Worm (Caenorhabditis elegans) whole organism, midembryonic: ENCODE data around the gene K02H11.4.

Source experiments
- ref-1 ChIP-seq: fragments of 200-800 bp; sonication (Bioruptor generic); conservative IDR thresholded peaks from 2 replicates; pipeline ENCODE4 v1.3.6; 2022; ENCODE audit warnings: missing genetic modification reagents, missing genetic modification characterization, missing compliant biosample characterization
- ztf-29 ChIP-seq: fragments of 200-800 bp; sonication (Bioruptor generic); IDR thresholded peaks from 2 replicates; pipeline ENCODE4 v1.3.6; 2022; ENCODE audit warnings: missing genetic modification reagents, missing genetic modification characterization, missing compliant biosample characterization

ce11 chrV:1553004-1553403, 21.9 kb upstream of the K02H11.4 start, which contains the start of gene srsx-8:
- no peak for TF ChIP-seq ref-1
- TF ChIP-seq ztf-29 (GFP tag; lab: Robert Waterston, UW): no peak
